Worm (Caenorhabditis elegans) whole organism, young adult: ENCODE data around the gene Y82E9BL.3.

Experiments used
- B0035.1 ChIP-seq: sonication (generic microtip); optimal IDR thresholded peaks from 2 replicates; lab custom pipeline; 2016; ENCODE audit warnings: missing genetic modification characterization, mild to moderate bottlenecking, missing compliant biosample characterization, missing genotype, missing genetic modification reagents
- B0261.1 ChIP-seq: sonication (generic microtip); optimal IDR thresholded peaks from 2 replicates; lab custom pipeline; 2016; ENCODE audit warnings: mild to moderate bottlenecking, missing genetic modification characterization, moderate library complexity, missing compliant biosample characterization
- C17E4.6 ChIP-seq: fragments of 200-800 bp; sonication (Bioruptor generic); IDR thresholded peaks from 2 replicates; pipeline ENCODE4 v1.3.6; 2022; ENCODE audit warnings: missing genetic modification reagents, missing genetic modification characterization, missing compliant biosample characterization
- F23B12.7 ChIP-seq: sonication (generic microtip); optimal IDR thresholded peaks from 2 replicates; lab custom pipeline; 2017; ENCODE audit warnings: missing genetic modification characterization, mild to moderate bottlenecking, missing compliant biosample characterization, antibody characterized with exemption, moderate library complexity; ENCODE audit not compliant: insufficient read depth
- F52B5.7 ChIP-seq: sonication (generic microtip); optimal IDR thresholded peaks from 2 replicates; lab custom pipeline; 2016; ENCODE audit warnings: mild to moderate bottlenecking, missing genetic modification characterization, missing compliant biosample characterization
- K11D2.4 ChIP-seq: fragments of 200-800 bp; sonication (Bioruptor generic); IDR thresholded peaks from 2 replicates; pipeline ENCODE4 v1.3.6; 2022; ENCODE audit warnings: missing genetic modification reagents, missing genetic modification characterization, missing compliant biosample characterization
- Y56A3A.18 ChIP-seq: fragments of 200-800 bp; sonication (Bioruptor generic); IDR thresholded peaks from 2 replicates; pipeline ENCODE4 v1.3.6; 2022; ENCODE audit warnings: missing genetic modification reagents, missing genetic modification characterization, missing compliant biosample characterization
- Y79H2A.3 ChIP-seq: fragments of 200-800 bp; sonication (Bioruptor generic); conservative IDR thresholded peaks from 2 replicates; pipeline ENCODE4 v1.3.6; 2022; ENCODE audit warnings: missing genetic modification reagents, missing genetic modification characterization, missing compliant biosample characterization
- aptf-2 ChIP-seq: fragments of 200-800 bp; sonication (Bioruptor generic); conservative IDR thresholded peaks from 2 replicates; pipeline ENCODE4 v1.3.6; 2022; ENCODE audit warnings: missing genetic modification reagents, missing genetic modification characterization, missing compliant biosample characterization
- athp-1 ChIP-seq: sonication (generic microtip); optimal IDR thresholded peaks from 2 replicates; lab custom pipeline; 2017; ENCODE audit warnings: mild to moderate bottlenecking, missing genetic modification characterization, missing compliant biosample characterization
- ceh-100 ChIP-seq: fragments of 200-800 bp; sonication (Bioruptor generic); IDR thresholded peaks from 2 replicates; pipeline ENCODE4 v1.3.6; 2022; ENCODE audit warnings: missing genetic modification reagents, missing genetic modification characterization, missing compliant biosample characterization
- ceh-58 ChIP-seq: fragments of 200-800 bp; sonication (Bioruptor generic); IDR thresholded peaks from 2 replicates; pipeline ENCODE4 v1.3.6; 2022; ENCODE audit warnings: missing genetic modification characterization, missing compliant biosample characterization
- ceh-79 ChIP-seq: sonication (generic microtip); optimal IDR thresholded peaks from 2 replicates; lab custom pipeline; 2017; ENCODE audit warnings: mild to moderate bottlenecking, missing genetic modification characterization, missing compliant biosample characterization
- ceh-91 ChIP-seq: fragments of 200-800 bp; sonication (Bioruptor generic); IDR thresholded peaks from 2 replicates; pipeline ENCODE4 v1.3.6; 2022; ENCODE audit warnings: missing genetic modification reagents, missing genetic modification characterization, missing compliant biosample characterization
- dox-1 ChIP-seq: fragments of 200-800 bp; sonication (Bioruptor generic); IDR thresholded peaks from 2 replicates; pipeline ENCODE4 v1.3.6; 2022; ENCODE audit warnings: missing genetic modification reagents, missing genetic modification characterization, missing compliant biosample characterization
- dpff-1 ChIP-seq: sonication (generic microtip); optimal IDR thresholded peaks from 2 replicates; lab custom pipeline; 2017; ENCODE audit warnings: mild to moderate bottlenecking, missing genetic modification characterization, missing compliant biosample characterization
- ekl-4 ChIP-seq: fragments of 200-800 bp; sonication (Bioruptor generic); IDR thresholded peaks from 2 replicates; pipeline ENCODE4 v1.3.6; 2022; ENCODE audit warnings: missing genetic modification reagents, missing genetic modification characterization, missing compliant biosample characterization
- fkh-3 ChIP-seq: sonication (generic microtip); optimal IDR thresholded peaks from 2 replicates; lab custom pipeline; 2016; ENCODE audit warnings: mild to moderate bottlenecking, missing genetic modification characterization, missing compliant biosample characterization
- him-1 ChIP-seq: sonication (generic microtip); optimal IDR thresholded peaks from 2 replicates; lab custom pipeline; 2016; ENCODE audit warnings: missing genotype, missing genetic modification reagents, missing genetic modification characterization, missing compliant biosample characterization
- hsf-1 ChIP-seq: fragments of 200-800 bp; sonication (Bioruptor generic); IDR thresholded peaks from 2 replicates; pipeline ENCODE4 v1.3.6; 2022; ENCODE audit warnings: missing genetic modification reagents, missing genetic modification characterization, missing compliant biosample characterization
- let-607 ChIP-seq, 2 experiments: fragments of 200-800 bp in 1 of 2; sonication (Bioruptor generic) in 1 of 2; sonication (generic microtip) in 1 of 2; optimal IDR thresholded peaks; 2 replicates each; lab custom pipeline; 2016 to 2018; ENCODE audit warnings: mild to moderate bottlenecking in 2 of 2, missing compliant biosample characterization in 2 of 2, missing genetic modification characterization in 2 of 2, moderate library complexity in 2 of 2, missing genotype in 1 of 2
- lin-40 ChIP-seq: sonication (generic microtip); optimal IDR thresholded peaks from 2 replicates; lab custom pipeline; 2016; ENCODE audit warnings: missing genetic modification characterization, mild to moderate bottlenecking, missing compliant biosample characterization, missing genotype, missing genetic modification reagents
- lin-54 ChIP-seq: fragments of 200-800 bp; sonication (Bioruptor generic); optimal IDR thresholded peaks from 2 replicates; lab custom pipeline; 2018; ENCODE audit warnings: mild to moderate bottlenecking, missing genetic modification characterization, missing compliant biosample characterization
- lir-1 ChIP-seq: fragments of 200-800 bp; sonication (Bioruptor generic); conservative IDR thresholded peaks from 2 replicates; pipeline ENCODE4 v1.3.6; 2022; ENCODE audit warnings: missing genetic modification reagents, missing genetic modification characterization, missing compliant biosample characterization
- lsl-1 ChIP-seq: fragments of 200-800 bp; sonication (Bioruptor generic); optimal IDR thresholded peaks from 2 replicates; lab custom pipeline; 2018; ENCODE audit warnings: mild to moderate bottlenecking, missing genetic modification characterization, moderate library complexity, missing compliant biosample characterization
- madf-3 ChIP-seq: fragments of 200-800 bp; sonication (Bioruptor generic); IDR thresholded peaks from 2 replicates; pipeline ENCODE4 v1.3.6; 2022; ENCODE audit warnings: missing genetic modification reagents, missing genetic modification characterization, missing compliant biosample characterization
- mes-4 ChIP-seq: sonication (generic microtip); optimal IDR thresholded peaks from 2 replicates; lab custom pipeline; 2016; ENCODE audit warnings: missing genotype, missing genetic modification characterization, missing compliant biosample characterization
- nfyb-1 ChIP-seq: fragments of 200-800 bp; sonication (Bioruptor generic); IDR thresholded peaks from 2 replicates; pipeline ENCODE4 v1.3.6; 2022; ENCODE audit warnings: missing genetic modification reagents, missing genetic modification characterization, missing compliant biosample characterization
- nhr-120 ChIP-seq: fragments of 200-800 bp; sonication (Bioruptor generic); IDR thresholded peaks from 2 replicates; pipeline ENCODE4 v1.3.6; 2022; ENCODE audit warnings: missing genetic modification characterization, missing compliant biosample characterization
- nhr-80 ChIP-seq: sonication (generic microtip); optimal IDR thresholded peaks from 2 replicates; lab custom pipeline; 2016; ENCODE audit warnings: missing genetic modification characterization, missing compliant biosample characterization
- pbrm-1 ChIP-seq: fragments of 200-800 bp; sonication (Bioruptor generic); IDR thresholded peaks from 2 replicates; pipeline ENCODE4 v1.3.6; 2022; ENCODE audit warnings: missing genetic modification reagents, missing genetic modification characterization, missing compliant biosample characterization
- pha-4 ChIP-seq: fragments of 150-350 bp; sonication (generic microtip); optimal IDR thresholded peaks from 2 replicates; lab custom pipeline; 2014; ENCODE audit warnings: missing biosample characterization, missing genetic modification reagents, missing genetic modification characterization
- sea-2 ChIP-seq: fragments of 200-800 bp; sonication (Bioruptor generic); IDR thresholded peaks from 2 replicates; pipeline ENCODE4 v1.3.6; 2022; ENCODE audit warnings: missing genetic modification characterization, missing compliant biosample characterization
- snpc-3.4 ChIP-seq: sonication (generic microtip); optimal IDR thresholded peaks from 2 replicates; lab custom pipeline; 2017; ENCODE audit warnings: missing genetic modification characterization, mild to moderate bottlenecking, missing compliant biosample characterization, antibody characterized with exemption, moderate library complexity, missing genotype, missing genetic modification reagents
- somi-1 ChIP-seq: fragments of 200-800 bp; sonication (Bioruptor generic); optimal IDR thresholded peaks from 2 replicates; lab custom pipeline; 2018; ENCODE audit warnings: mild to moderate bottlenecking, missing genetic modification characterization, missing compliant biosample characterization
- tbp1 ChIP-seq: fragments of 200-800 bp; sonication (Bioruptor generic); optimal IDR thresholded peaks from 2 replicates; lab custom pipeline; 2018; ENCODE audit warnings: mild to moderate bottlenecking, missing genetic modification characterization, missing compliant biosample characterization

Gene Y82E9BL.3

ce11 chrIII:1340240-1340639 lies 10.4 kb downstream of the Y82E9BL.3 start, which contains the start of gene fbxa-5:
TSS of gene fbxa-5 (minus strand) at chrIII:1340340.
- no peak for TF ChIP-seq K11D2.4 (GFP tag; lab: Robert Waterston, UW)
- no peak for TF ChIP-seq ekl-4 (GFP tag; lab: Robert Waterston, UW)
- TF ChIP-seq F52B5.7 (tag; lab: Kevin White, UChicago): no peak
- no peak for TF ChIP-seq lir-1 (GFP tag; lab: Robert Waterston, UW)
- no peak for TF ChIP-seq mes-4 (tag; lab: Kevin White, UChicago)
- no peak for TF ChIP-seq let-607 (tag; optimal IDR thresholded peaks at IDR 0.05; lab: Kevin White, UChicago)
- TF ChIP-seq ceh-79 (tag; lab: Kevin White, UChicago): no peak
- TF ChIP-seq pha-4: no peak
- TF ChIP-seq B0261.1 (tag; lab: Kevin White, UChicago): no peak
- TF ChIP-seq lin-54 (GFP tag; lab: Kevin White, UChicago): no peak
- TF ChIP-seq dpff-1 (tag; lab: Kevin White, UChicago): no peak
- no peak for TF ChIP-seq ceh-100 (GFP tag; lab: Robert Waterston, UW)
- no peak for TF ChIP-seq him-1 (tag; lab: Kevin White, UChicago)
- TF ChIP-seq sea-2 (GFP tag; lab: Robert Waterston, UW): no peak
- no peak for TF ChIP-seq athp-1 (tag; lab: Kevin White, UChicago)
- no peak for TF ChIP-seq snpc-3.4

ce11 chrIII:1331894-1332293 lies 18.8 kb downstream of the Y82E9BL.3 start, which contains the start of gene Y82E9BL.19:
TSS of gene Y82E9BL.19 (plus strand) at chrIII:1332016.
- 0 out of 2 replicates have a peak, but pooled peaks have one; percentile 8 for TF ChIP-seq pbrm-1 (GFP tag; lab: Robert Waterston, UW)
- no peak for TF ChIP-seq hsf-1 (GFP tag; lab: Robert Waterston, UW)
- peak; percentile 59 for TF ChIP-seq nhr-80 (tag; lab: Kevin White, UChicago)
- no peak for TF ChIP-seq tbp1
- TF ChIP-seq ceh-91 (GFP tag; lab: Robert Waterston, UW): no peak

- no peak for TF ChIP-seq lsl-1
- TF ChIP-seq ceh-91 (GFP tag; lab: Robert Waterston, UW): no peak
- no peak for TF ChIP-seq nhr-120 (GFP tag; lab: Robert Waterston, UW)
- TF ChIP-seq ceh-100 (GFP tag; lab: Robert Waterston, UW): no peak
- TF ChIP-seq snpc-3.4: no peak
- no peak for TF ChIP-seq madf-3 (GFP tag; lab: Robert Waterston, UW)
- TF ChIP-seq B0035.1 (tag; lab: Kevin White, UChicago): no peak
- no peak for TF ChIP-seq C17E4.6 (GFP tag; lab: Robert Waterston, UW)
- no peak for TF ChIP-seq Y56A3A.18 (GFP tag; lab: Robert Waterston, UW)
- TF ChIP-seq Y79H2A.3 (GFP tag; lab: Robert Waterston, UW): no peak
- no peak for TF ChIP-seq somi-1 (GFP tag; lab: Kevin White, UChicago)
- TF ChIP-seq lin-40 (tag; lab: Kevin White, UChicago): no peak
- no peak for TF ChIP-seq dox-1 (GFP tag; lab: Robert Waterston, UW)
- TF ChIP-seq F23B12.7 (tag; lab: Kevin White, UChicago): no peak
- TF ChIP-seq K11D2.4 (GFP tag; lab: Robert Waterston, UW): no peak
Observed at ce11 chrIII:1326490-1326889, 24.2 kb downstream of the Y82E9BL.3 start, which contains the start of gene Y82E9BL.18. TSS of gene Y82E9BL.18 (plus strand) at chrIII:1326790.

- no peak for TF ChIP-seq fkh-3 (tag; lab: Kevin White, UChicago)
- TF ChIP-seq ceh-58 (GFP tag; lab: Robert Waterston, UW): no peak
- TF ChIP-seq nfyb-1 (GFP tag; lab: Robert Waterston, UW): no peak
- no peak for TF ChIP-seq aptf-2 (GFP tag; lab: Robert Waterston, UW)
Observed at ce11 chrIII:1324513-1324912, 26.1 kb downstream of the Y82E9BL.3 start, which contains the start of gene fbxa-14. TSS of gene fbxa-14 (minus strand) at chrIII:1324613.
